Worm (Caenorhabditis elegans): Measurements from ENCODE around the gene vps-39.

DNA sequence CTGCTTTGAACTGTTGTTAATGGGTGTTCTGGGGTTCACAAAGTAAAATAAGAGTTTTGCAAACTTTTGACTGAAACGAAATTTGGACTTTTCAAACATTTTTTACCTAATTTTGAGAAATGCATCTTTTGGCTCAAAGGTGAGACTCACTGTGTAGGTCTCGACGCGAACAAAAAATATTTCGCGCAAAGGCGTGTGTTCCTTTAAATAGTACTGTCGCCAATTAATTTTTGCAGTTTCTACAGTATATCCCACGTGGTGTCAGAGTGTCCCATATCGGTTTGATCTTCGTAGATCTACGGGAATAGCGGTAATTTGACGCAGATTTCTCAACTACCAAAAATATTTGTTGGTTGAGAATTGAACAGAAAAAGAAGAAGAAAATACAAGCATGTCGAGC, 24.5 kb downstream of the vps-39 start:
- TF ChIP-seq snpc-4 (tag; optimal IDR thresholded peaks at IDR 0.05) = no peak
- no peak for TF ChIP-seq ama-1 (optimal IDR thresholded peaks at IDR 0.05)
- no peak for TF ChIP-seq nhr-237 (tag; optimal IDR thresholded peaks at IDR 0.05)
- no peak for TF ChIP-seq zip-11 (GFP tag; IDR thresholded peaks at IDR 0.05)
- no peak for TF ChIP-seq lin-15B (tag; optimal IDR thresholded peaks at IDR 0.05)

Measured in whole organism, L4 larva.